Fruit fly (Drosophila melanogaster): Measurements from ENCODE around the gene CG42716.
A peak's percentile ranks its signal among the peaks of the same experiment; 100 is the strongest.

CG42716 gene

dm6 chr3L:16050887-16051258 is 17.3 kb downstream of the CG42716 start, which contains the start of gene Diap1:
Diap1 (minus strand) TSS chr3L:16051034.
- TF ChIP-seq Crg-1 (GFP tag; optimal IDR thresholded peaks at IDR 0.05), result no peak
- TF ChIP-seq CG33017 (tag; optimal IDR thresholded peaks at IDR 0.05), result no peak
- TF ChIP-seq toe (GFP tag; optimal IDR thresholded peaks at IDR 0.05), result peak; percentile 44
- no peak for TF ChIP-seq pad (GFP tag; optimal IDR thresholded peaks at IDR 0.05)
- no peak for TF ChIP-seq cic (GFP tag; optimal IDR thresholded peaks at IDR 0.05)
- no peak for TF ChIP-seq CG11617 (GFP tag; optimal IDR thresholded peaks at IDR 0.05)
- peak; percentile 35 for TF ChIP-seq Mnt (GFP tag; optimal IDR thresholded peaks at IDR 0.05)
- no peak for TF ChIP-seq Hr96 (GFP tag; optimal IDR thresholded peaks at IDR 0.05)
- TF ChIP-seq kay (GFP tag; ENCODE audit: borderline replicate concordance), result peak; percentile 89
- peak; percentile 33 for TF ChIP-seq bab1 (GFP tag; optimal IDR thresholded peaks at IDR 0.05)
- no peak for TF ChIP-seq cnc (optimal IDR thresholded peaks at IDR 0.05)
- no peak for TF ChIP-seq tj (GFP tag; optimal IDR thresholded peaks at IDR 0.05)
- TF ChIP-seq CG5204 (GFP tag; optimal IDR thresholded peaks at IDR 0.05), result no peak

dm6 chr3L:16051719-16052122 is 18.1 kb downstream of the CG42716 start, which contains the start of gene Mbs:
Mbs (plus strand) TSS chr3L:16051959.
- TF ChIP-seq CG12768 (GFP tag; optimal IDR thresholded peaks at IDR 0.05) (no peak), Hr96 (GFP tag; optimal IDR thresholded peaks at IDR 0.05) (peak; percentile 56), CG7101 (tag; optimal IDR thresholded peaks at IDR 0.05) (peak; percentile 38), CG5204 (GFP tag; optimal IDR thresholded peaks at IDR 0.05) (peak; percentile 22), tj (GFP tag; optimal IDR thresholded peaks at IDR 0.05) (no peak), CG33017 (tag; optimal IDR thresholded peaks at IDR 0.05) (no peak), kay (GFP tag; ENCODE audit: borderline replicate concordance) (peak; percentile 60), CG11617 (GFP tag; optimal IDR thresholded peaks at IDR 0.05) (no peak), CG14711 (tag; optimal IDR thresholded peaks at IDR 0.05) (peak; percentile 27), CG7045 (GFP tag; optimal IDR thresholded peaks at IDR 0.05) (no peak), cic (GFP tag; optimal IDR thresholded peaks at IDR 0.05) (no peak), Mnt (GFP tag; optimal IDR thresholded peaks at IDR 0.05) (peak; percentile 29), cnc (optimal IDR thresholded peaks at IDR 0.05) (no peak), Clk (GFP tag; optimal IDR thresholded peaks at IDR 0.05) (no peak), ovo (GFP tag; optimal IDR thresholded peaks at IDR 0.05) (no peak), CG1620 (GFP tag; optimal IDR thresholded peaks at IDR 0.05) (peak; percentile 24), bab1 (GFP tag; optimal IDR thresholded peaks at IDR 0.05) (peak; percentile 33), pad (GFP tag; optimal IDR thresholded peaks at IDR 0.05) (no peak), Crg-1 (GFP tag; optimal IDR thresholded peaks at IDR 0.05) (no peak), toe (GFP tag; optimal IDR thresholded peaks at IDR 0.05) (peak; percentile 29)

- TF ChIP-seq CG12768 (GFP tag; optimal IDR thresholded peaks at IDR 0.05), result peak; percentile 94
- TF ChIP-seq CG14711 (tag; optimal IDR thresholded peaks at IDR 0.05), result no peak
- TF ChIP-seq CG7101 (tag; optimal IDR thresholded peaks at IDR 0.05), result no peak
- TF ChIP-seq Mnt (GFP tag; optimal IDR thresholded peaks at IDR 0.05), result no peak
- peak; percentile 42 for TF ChIP-seq kay (GFP tag; ENCODE audit: borderline replicate concordance)
- TF ChIP-seq cic (GFP tag; optimal IDR thresholded peaks at IDR 0.05), result peak; percentile 63
- no peak for TF ChIP-seq CG11617 (GFP tag; optimal IDR thresholded peaks at IDR 0.05)
- peak; percentile 17 for TF ChIP-seq tj (GFP tag; optimal IDR thresholded peaks at IDR 0.05)
These were observed 18.8 kb downstream of the CG42716 start for dm6 chr3L:16052145-16053025.

- TF ChIP-seq CG1620 (GFP tag; optimal IDR thresholded peaks at IDR 0.05) (no peak), bab1 (GFP tag; optimal IDR thresholded peaks at IDR 0.05) (no peak), Hr96 (GFP tag; optimal IDR thresholded peaks at IDR 0.05) (no peak), CG7101 (tag; optimal IDR thresholded peaks at IDR 0.05) (no peak), Crg-1 (GFP tag; optimal IDR thresholded peaks at IDR 0.05) (no peak), CG11617 (GFP tag; optimal IDR thresholded peaks at IDR 0.05) (no peak), tj (GFP tag; optimal IDR thresholded peaks at IDR 0.05) (no peak), cic (GFP tag; optimal IDR thresholded peaks at IDR 0.05) (no peak), CG12768 (GFP tag; optimal IDR thresholded peaks at IDR 0.05) (no peak), CG33017 (tag; optimal IDR thresholded peaks at IDR 0.05) (no peak), CG14711 (tag; optimal IDR thresholded peaks at IDR 0.05) (no peak), ovo (GFP tag; optimal IDR thresholded peaks at IDR 0.05) (no peak), Mnt (GFP tag; optimal IDR thresholded peaks at IDR 0.05) (no peak), cnc (optimal IDR thresholded peaks at IDR 0.05) (no peak), Clk (GFP tag; optimal IDR thresholded peaks at IDR 0.05) (no peak)
These were observed 19.5 kb downstream of the CG42716 start for dm6 chr3L:16053026-16053556.

DNA sequence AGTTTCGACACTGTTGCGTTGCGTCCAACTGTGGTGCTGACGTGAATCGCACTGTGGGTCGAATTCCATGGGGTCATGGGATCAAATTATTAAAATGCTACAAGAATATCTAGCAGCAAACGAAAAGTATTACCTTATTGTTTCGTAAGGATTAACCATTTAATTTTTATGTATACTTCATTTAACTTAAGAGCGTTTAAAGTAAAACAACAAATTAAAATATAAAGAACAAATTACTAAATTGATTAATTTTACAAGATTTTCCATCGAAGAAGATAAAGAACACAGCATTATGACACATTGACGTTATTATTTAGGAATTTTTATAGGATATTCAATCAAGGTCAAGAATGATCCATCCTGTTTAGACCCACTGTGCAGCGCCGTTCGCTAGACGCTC is 20.5 kb downstream of the CG42716 start:
- TF ChIP-seq cnc (optimal IDR thresholded peaks at IDR 0.05), result no peak
- TF ChIP-seq Mnt (GFP tag; optimal IDR thresholded peaks at IDR 0.05), result no peak
- TF ChIP-seq CG11617 (GFP tag; optimal IDR thresholded peaks at IDR 0.05), result no peak
- no peak for TF ChIP-seq pad (GFP tag; optimal IDR thresholded peaks at IDR 0.05)
- TF ChIP-seq Hr96 (GFP tag; optimal IDR thresholded peaks at IDR 0.05), result no peak
- TF ChIP-seq CG14711 (tag; optimal IDR thresholded peaks at IDR 0.05), result peak; percentile 2
- TF ChIP-seq bab1 (GFP tag; optimal IDR thresholded peaks at IDR 0.05), result no peak
- no peak for TF ChIP-seq CG7045 (GFP tag; optimal IDR thresholded peaks at IDR 0.05)
- peak; percentile 38 for TF ChIP-seq CG12768 (GFP tag; optimal IDR thresholded peaks at IDR 0.05)
- no peak for TF ChIP-seq Crg-1 (GFP tag; optimal IDR thresholded peaks at IDR 0.05)
